Worm (Caenorhabditis elegans) whole organism, L4/young adult: ENCODE results near the gene sre-49.

Experiments
- W03F9.2 ChIP-seq: fragments of 150-350 bp; optimal IDR thresholded peaks from 2 replicates; lab custom pipeline; 2014; ENCODE audit warnings: missing biosample characterization, missing genetic modification characterization
- dao-5 ChIP-seq: sonication (generic microtip); optimal IDR thresholded peaks from 2 replicates; lab custom pipeline; 2016; ENCODE audit warnings: missing genotype, missing genetic modification characterization, moderate library complexity, missing compliant biosample characterization
- him-1 ChIP-seq: sonication (generic microtip); optimal IDR thresholded peaks from 2 replicates; lab custom pipeline; 2016; ENCODE audit warnings: missing genotype, missing genetic modification reagents, missing genetic modification characterization, missing compliant biosample characterization

Gene sre-49

DNA sequence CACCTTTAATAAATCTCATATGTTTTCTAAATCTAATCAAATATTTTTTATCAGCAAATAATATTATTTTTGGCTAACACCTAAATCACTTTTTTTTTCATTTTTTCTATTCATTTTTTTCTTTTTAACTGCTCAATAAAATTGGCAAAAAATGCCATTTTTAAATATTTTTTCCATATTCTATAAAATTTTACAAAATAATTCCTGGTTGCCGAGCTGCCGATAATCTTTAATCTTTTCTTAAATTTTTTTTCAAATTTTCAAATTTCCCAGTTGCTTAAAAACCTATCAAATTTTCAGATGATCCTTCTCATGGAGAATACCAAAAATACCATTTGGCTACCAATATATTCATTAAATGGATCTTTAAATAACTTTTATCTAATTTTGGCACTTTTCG is 7.1 kb upstream of the sre-49 start, which contains the start of gene sre-51:
Gene sre-51 (plus strand): TSS at position 301 of the 400 bp plus-strand sequence.
- TF ChIP-seq him-1 (tag; lab: Kevin White, UChicago) = no peak
- TF ChIP-seq dao-5 (tag; lab: Kevin White, UChicago) = no peak
- no peak for TF ChIP-seq W03F9.2 (tag; lab: Kevin White, UChicago)

DNA sequence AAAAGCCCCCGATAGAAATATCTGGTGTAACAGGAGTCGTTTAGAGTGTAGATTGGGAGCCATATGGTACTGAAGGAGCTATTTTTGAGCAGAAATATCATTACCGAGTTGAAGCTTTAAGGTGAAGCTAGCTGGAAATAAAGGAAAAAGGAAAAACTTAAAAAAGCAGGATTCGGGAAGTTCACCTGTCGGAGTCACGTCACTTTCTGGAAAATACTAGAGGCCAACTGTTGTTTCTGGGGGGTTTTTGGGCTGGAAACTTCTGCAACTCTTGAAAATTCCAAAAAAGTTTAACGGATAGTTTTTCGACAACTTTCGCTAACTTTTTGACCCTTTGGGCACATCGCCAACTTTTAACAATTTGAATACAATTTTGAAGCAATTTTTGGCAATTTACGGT is 4.7 kb downstream of the sre-49 start, which contains the start of gene sre-53:
Gene sre-53 (minus strand): TSS at position 101 of the 400 bp plus-strand sequence.
- TF ChIP-seq dao-5 (tag; lab: Kevin White, UChicago) (no peak), him-1 (tag; lab: Kevin White, UChicago) (no peak), W03F9.2 (tag; lab: Kevin White, UChicago) (no peak)

ce11 chrII:12324159-12324558 is 5.5 kb downstream of the sre-49 start, which contains the start of gene sre-56:
Gene sre-56, plus strand, starts transcription at chrII:12324459.
- TF ChIP-seq him-1 (tag; lab: Kevin White, UChicago) = no peak
- TF ChIP-seq W03F9.2 (tag; lab: Kevin White, UChicago) = no peak
- TF ChIP-seq dao-5 (tag; lab: Kevin White, UChicago) = no peak

- TF ChIP-seq him-1 (tag; lab: Kevin White, UChicago) = no peak
- no peak for TF ChIP-seq W03F9.2 (tag; lab: Kevin White, UChicago)
- TF ChIP-seq dao-5 (tag; lab: Kevin White, UChicago) = no peak
These were observed 10.4 kb downstream of the sre-49 start, which contains the start of gene sre-55 for ce11 chrII:12328994-12329393. Gene sre-55, plus strand, starts transcription at chrII:12329294.

DNA sequence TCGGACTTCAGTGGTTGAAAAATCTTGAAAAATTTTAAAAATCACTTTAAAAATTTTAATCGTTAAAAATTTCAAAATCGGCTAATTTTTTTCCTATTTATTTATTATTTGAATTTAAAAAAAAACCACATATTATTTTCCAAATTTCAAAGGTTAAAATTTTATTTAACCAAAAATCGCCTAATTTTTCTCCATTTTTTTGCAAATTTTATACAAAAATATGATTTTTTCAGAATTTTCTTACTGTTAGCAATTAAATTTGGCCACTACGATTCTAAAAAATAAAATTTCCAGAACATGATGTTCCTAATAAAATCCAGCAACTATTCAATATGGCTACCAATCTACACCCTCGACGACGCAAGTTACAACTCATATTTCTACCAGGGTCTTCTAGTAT is 14.0 kb downstream of the sre-49 start, which contains the start of gene sre-54:
Gene sre-54 (plus strand): TSS at position 301 of the 400 bp plus-strand sequence.
- TF ChIP-seq him-1 (tag; lab: Kevin White, UChicago) (no peak), W03F9.2 (tag; lab: Kevin White, UChicago) (no peak), dao-5 (tag; lab: Kevin White, UChicago) (no peak)

ce11 chrII:12335430-12335829 is 16.8 kb downstream of the sre-49 start, which contains the start of gene sre-52:
Gene sre-52, plus strand, starts transcription at chrII:12335730.
- no peak for TF ChIP-seq him-1 (tag; lab: Kevin White, UChicago)
- no peak for TF ChIP-seq dao-5 (tag; lab: Kevin White, UChicago)
- no peak for TF ChIP-seq W03F9.2 (tag; lab: Kevin White, UChicago)

ce11 chrII:12339152-12339551 is 20.5 kb downstream of the sre-49 start:
- TF ChIP-seq dao-5 (tag; lab: Kevin White, UChicago) = no peak
- no peak for TF ChIP-seq him-1 (tag; lab: Kevin White, UChicago)
- peak; percentile 44 for TF ChIP-seq W03F9.2 (tag; lab: Kevin White, UChicago)

DNA sequence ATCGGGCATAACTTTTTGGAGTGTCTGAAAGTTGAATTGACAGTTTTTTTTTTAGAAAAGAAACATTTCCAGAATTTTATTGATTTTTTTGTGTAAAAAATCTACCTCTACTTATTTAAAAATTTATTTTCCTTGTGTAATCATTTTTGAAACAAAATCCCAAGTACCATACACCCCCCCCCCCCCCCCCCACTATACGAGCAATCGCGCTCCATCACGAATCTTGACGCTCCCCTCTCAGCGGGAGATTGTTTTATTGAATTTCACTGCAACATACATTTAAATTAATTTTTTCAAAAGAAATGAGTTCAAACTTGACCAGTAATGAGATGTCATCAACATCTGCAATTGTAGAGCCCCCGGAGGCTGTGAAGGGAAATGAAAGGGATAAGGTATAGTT is 21.0 kb downstream of the sre-49 start, which contains the start of gene sop-2:
Gene sop-2 (plus strand): TSS at position 301 of the 400 bp plus-strand sequence.
- TF ChIP-seq W03F9.2 (tag; lab: Kevin White, UChicago) (no peak), him-1 (tag; lab: Kevin White, UChicago) (no peak), dao-5 (tag; lab: Kevin White, UChicago) (no peak)

- TF ChIP-seq W03F9.2 (tag; lab: Kevin White, UChicago) = no peak
- no peak for TF ChIP-seq dao-5 (tag; lab: Kevin White, UChicago)
- TF ChIP-seq him-1 (tag; lab: Kevin White, UChicago) = no peak
These were observed 23.1 kb downstream of the sre-49 start for ce11 chrII:12341566-12342223.

ce11 chrII:12342928-12343327 is 24.3 kb downstream of the sre-49 start:
- TF ChIP-seq dao-5 (tag; lab: Kevin White, UChicago) = no peak
- no peak for TF ChIP-seq him-1 (tag; lab: Kevin White, UChicago)
- TF ChIP-seq W03F9.2 (tag; lab: Kevin White, UChicago) = no peak

- no peak for TF ChIP-seq W03F9.2 (tag; lab: Kevin White, UChicago)
These were observed 25.1 kb downstream of the sre-49 start for ce11 chrII:12343710-12344109.

DNA sequence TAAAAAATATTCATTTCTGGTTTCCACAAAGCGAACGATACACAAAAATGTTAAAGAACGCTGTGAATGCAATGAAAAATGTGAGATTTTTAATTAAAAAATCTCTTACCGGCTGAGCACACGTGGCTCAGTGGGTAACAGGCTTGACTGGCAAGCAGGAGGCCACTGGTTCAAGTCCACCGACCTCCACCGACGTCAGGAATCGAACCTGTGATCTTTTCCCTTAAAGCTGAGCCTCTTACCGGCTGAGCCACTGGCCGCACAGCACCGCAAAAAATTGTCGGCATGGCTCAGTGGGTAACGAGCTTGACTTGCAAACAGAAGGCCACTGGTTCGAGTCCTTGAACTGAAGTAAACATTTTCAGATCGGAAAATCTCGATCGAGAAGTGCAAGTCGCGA is 26.1 kb downstream of the sre-49 start, which contains the start of gene C44C11.6:
Gene C44C11.6 (plus strand): TSS at position 23 of the 400 bp plus-strand sequence.
- no peak for TF ChIP-seq W03F9.2 (tag; lab: Kevin White, UChicago)
- no peak for TF ChIP-seq him-1 (tag; lab: Kevin White, UChicago)
- TF ChIP-seq dao-5 (tag; lab: Kevin White, UChicago) = no peak

ce11 chrII:12346289-12346989 is 27.8 kb downstream of the sre-49 start:
- TF ChIP-seq W03F9.2 (tag; lab: Kevin White, UChicago) (no peak), him-1 (tag; lab: Kevin White, UChicago) (no peak), dao-5 (tag; lab: Kevin White, UChicago) (no peak)
